Fruit fly (Drosophila melanogaster): ENCODE data around the gene CG11357.

The CG11357 gene

dm6 chr3L:4546650-4547049, 4.8 kb downstream of the CG11357 start (continued):
- TF ChIP-seq CG30403 (GFP tag; optimal IDR thresholded peaks at IDR 0.05) (peak; percentile 54), CG16815 (GFP tag; optimal IDR thresholded peaks at IDR 0.05) (peak; percentile 67), Kr (GFP tag; optimal IDR thresholded peaks at IDR 0.05) (peak; percentile 30), Fer1 (GFP tag; optimal IDR thresholded peaks at IDR 0.05) (no peak), HLH4C (GFP tag; IDR thresholded peaks at IDR 0.05; ENCODE audit: partially characterized antibody) (no peak), schlank (tag; optimal IDR thresholded peaks at IDR 0.05) (no peak), mirr (GFP tag; optimal IDR thresholded peaks at IDR 0.05) (no peak), btn (GFP tag; optimal IDR thresholded peaks at IDR 0.05) (no peak), p53 (GFP tag; optimal IDR thresholded peaks at IDR 0.05) (no peak), cad (GFP tag; optimal IDR thresholded peaks at IDR 0.05) (no peak), CG9797 (GFP tag; optimal IDR thresholded peaks at IDR 0.05) (no peak), CG13123 (GFP tag; optimal IDR thresholded peaks at IDR 0.05) (peak; percentile 43), hb (GFP tag; IDR thresholded peaks at IDR 0.05; ENCODE audit: partially characterized antibody) (no peak), CG12744 (GFP tag; optimal IDR thresholded peaks at IDR 0.05) (no peak), gfzf (GFP tag; optimal IDR thresholded peaks at IDR 0.05) (no peak), lbe (GFP tag; optimal IDR thresholded peaks at IDR 0.05) (peak; percentile 30), CG17568 (GFP tag; optimal IDR thresholded peaks at IDR 0.05) (peak; percentile 54), tna (GFP tag; IDR thresholded peaks at IDR 0.05; ENCODE audit: partially characterized antibody) (no peak), CG43689 (GFP tag; IDR thresholded peaks at IDR 0.05) (no peak), croc (GFP tag; conservative IDR thresholded peaks at IDR 0.05) (peak; percentile 77), CG32772 (GFP tag; IDR thresholded peaks at IDR 0.05) (peak; percentile 45), shn (GFP tag; optimal IDR thresholded peaks at IDR 0.05) (no peak), psq (GFP tag; optimal IDR thresholded peaks at IDR 0.05) (no peak), mld (GFP tag; IDR thresholded peaks at IDR 0.05; ENCODE audit: partially characterized antibody) (no peak), pum (GFP tag; optimal IDR thresholded peaks at IDR 0.05) (no peak), CG5180 (GFP tag; optimal IDR thresholded peaks at IDR 0.05) (no peak), CG1792 (GFP tag; optimal IDR thresholded peaks at IDR 0.05) (no peak), hth (optimal IDR thresholded peaks at IDR 0.05) (no peak), ems (GFP tag; optimal IDR thresholded peaks at IDR 0.05) (peak; percentile 9), sens (GFP tag) (peak; percentile 92), luna (GFP tag; optimal IDR thresholded peaks at IDR 0.05) (no peak), nerfin-1 (tag; optimal IDR thresholded peaks at IDR 0.05) (peak; percentile 63), CG3838 (GFP tag; optimal IDR thresholded peaks at IDR 0.05) (peak; percentile 3), cas (GFP tag; IDR thresholded peaks at IDR 0.05) (no peak), Hr78 (GFP tag; optimal IDR thresholded peaks at IDR 0.05) (peak in 1 of 2 experiments; percentile 25), YL-1 (GFP tag; optimal IDR thresholded peaks at IDR 0.05) (no peak), slbo (GFP tag; IDR thresholded peaks at IDR 0.05) (no peak), CG9215 (GFP tag; IDR thresholded peaks at IDR 0.05) (no peak), bigmax (GFP tag; optimal IDR thresholded peaks at IDR 0.05) (no peak), CG9817 (tag; optimal IDR thresholded peaks at IDR 0.05) (no peak), Sry-δ (GFP tag; optimal IDR thresholded peaks at IDR 0.05) (no peak), Dp (GFP tag; optimal IDR thresholded peaks at IDR 0.05) (no peak), odd (GFP tag; optimal IDR thresholded peaks at IDR 0.05) (peak; percentile 45), NC2β (GFP tag; optimal IDR thresholded peaks at IDR 0.05) (peak; percentile 17), BEAF-32 (GFP tag; optimal IDR thresholded peaks at IDR 0.05) (no peak), CG4617 (GFP tag; optimal IDR thresholded peaks at IDR 0.05; ENCODE audit: borderline replicate concordance) (no peak), CG16779 (GFP tag; IDR thresholded peaks at IDR 0.05) (no peak), CG42726 (GFP tag; IDR thresholded peaks at IDR 0.05; ENCODE audit: partially characterized antibody) (no peak), CoRest (tag; optimal IDR thresholded peaks at IDR 0.05) (peak; percentile 69), CG11560 (tag; IDR thresholded peaks at IDR 0.05) (0 out of 3 replicates have a peak, but pooled peaks have one; percentile 8), fu2 (GFP tag; optimal IDR thresholded peaks at IDR 0.05) (no peak)

Data from whole organism, embryonic.